Fruit fly (Drosophila melanogaster): ENCODE data around the gene Mec2.

dm6 chrX:19220963-19221572 lies 33.2 kb downstream of the Mec2 start:
- TF ChIP-seq lola (GFP tag; optimal IDR thresholded peaks at IDR 0.05) (no peak), Dif (GFP tag; optimal IDR thresholded peaks at IDR 0.05; ENCODE audit: partially characterized antibody) (no peak), OdsH (GFP tag; optimal IDR thresholded peaks at IDR 0.05) (no peak), fru (GFP tag; optimal IDR thresholded peaks at IDR 0.05) (no peak), ey (GFP tag; optimal IDR thresholded peaks at IDR 0.05) (no peak), pan (optimal IDR thresholded peaks at IDR 0.05) (no peak), HLH106 (tag; optimal IDR thresholded peaks at IDR 0.05) (no peak), h (GFP tag; optimal IDR thresholded peaks at IDR 0.05) (no peak), sage (GFP tag; optimal IDR thresholded peaks at IDR 0.05) (no peak), Hr83 (GFP tag; optimal IDR thresholded peaks at IDR 0.05; ENCODE audit: poor library complexity, severe bottlenecking) (no peak)
